Fruit fly (Drosophila melanogaster) whole organism, embryonic: ENCODE results near the gene CG7565.
A peak's percentile ranks its signal among the peaks of the same experiment; 100 is the strongest.

Source experiments
- ATbp ChIP-seq: fragments of 200-800 bp; sonication (Bioruptor generic); optimal IDR thresholded peaks from 2 replicates; lab custom pipeline; 2017; ENCODE audit warnings: missing biosample characterization, mild to moderate bottlenecking, missing genetic modification characterization, missing genetic modification reagents
- Ada2b ChIP-seq: fragments of 200-800 bp; sonication (Bioruptor generic); IDR thresholded peaks from 2 replicates; pipeline ENCODE4 v1.3.6; 2022; ENCODE audit warnings: missing biosample characterization, missing genetic modification characterization
- CG10366 ChIP-seq: fragments of 200-800 bp; sonication (Bioruptor generic); IDR thresholded peaks from 2 replicates; pipeline ENCODE4 v1.3.6; 2022; ENCODE audit warnings: missing biosample characterization, missing genetic modification characterization
- CG10431 ChIP-seq: fragments of 200-800 bp; sonication (Bioruptor generic); optimal IDR thresholded peaks from 3 replicates; lab custom pipeline; 2018; ENCODE audit warnings: missing biosample characterization, mild to moderate bottlenecking, missing genetic modification characterization
- CG10654 ChIP-seq: fragments of 200-800 bp; sonication (Bioruptor generic); optimal IDR thresholded peaks from 2 replicates; lab custom pipeline; 2016; ENCODE audit warnings: missing biosample characterization, missing genetic modification characterization
- CG11696 ChIP-seq: fragments of 200-800 bp; sonication (Bioruptor generic); IDR thresholded peaks from 2 replicates; pipeline ENCODE4 v1.3.6; 2022; ENCODE audit warnings: missing biosample characterization, missing genetic modification characterization
- CG12659 ChIP-seq: fragments of 200-800 bp; sonication (Bioruptor generic); optimal IDR thresholded peaks from 3 replicates; lab custom pipeline; 2017; ENCODE audit warnings: mild to moderate bottlenecking, missing biosample characterization, missing genetic modification reagents, missing genetic modification characterization
- CG13296 ChIP-seq: fragments of 200-800 bp; sonication (Bioruptor generic); optimal IDR thresholded peaks from 3 replicates; lab custom pipeline; 2018; ENCODE audit warnings: missing biosample characterization, mild to moderate bottlenecking, missing genetic modification characterization
- CG15011 ChIP-seq: fragments of 200-800 bp; sonication (Bioruptor generic); optimal IDR thresholded peaks from 3 replicates; lab custom pipeline; 2018; ENCODE audit warnings: missing biosample characterization, mild to moderate bottlenecking, missing genetic modification characterization
- CG1647 ChIP-seq: fragments of 200-800 bp; sonication (Bioruptor generic); optimal IDR thresholded peaks from 3 replicates; lab custom pipeline; 2016; ENCODE audit warnings: missing biosample characterization, missing genetic modification characterization
- CG16815 ChIP-seq: fragments of 200-800 bp; sonication (Bioruptor generic); optimal IDR thresholded peaks from 3 replicates; lab custom pipeline; 2017; ENCODE audit warnings: missing biosample characterization, mild to moderate bottlenecking, missing genetic modification characterization
- CG17385 ChIP-seq: fragments of 200-800 bp; sonication (Bioruptor generic); optimal IDR thresholded peaks from 3 replicates; lab custom pipeline; 2018; ENCODE audit warnings: missing biosample characterization, mild to moderate bottlenecking, missing genetic modification characterization
- CG18262 ChIP-seq: fragments of 200-800 bp; optimal IDR thresholded peaks from 3 replicates; lab custom pipeline; 2019; ENCODE audit warnings: missing biosample characterization, mild to moderate bottlenecking, missing genetic modification characterization, moderate library complexity
- CG2120 ChIP-seq: fragments of 200-800 bp; sonication (Bioruptor generic); optimal IDR thresholded peaks from 3 replicates; lab custom pipeline; 2016; ENCODE audit warnings: missing biosample characterization, missing genetic modification characterization
- CG30403 ChIP-seq: fragments of 200-800 bp; sonication (Bioruptor generic); optimal IDR thresholded peaks from 3 replicates; lab custom pipeline; 2016; ENCODE audit warnings: missing biosample characterization, missing genetic modification characterization
- CG5180 ChIP-seq: fragments of 200-800 bp; sonication (Bioruptor generic); optimal IDR thresholded peaks from 3 replicates; lab custom pipeline; 2017; ENCODE audit warnings: missing biosample characterization, missing genetic modification characterization, mild to moderate bottlenecking, moderate library complexity, missing genetic modification reagents
- CG6813 ChIP-seq: fragments of 200-800 bp; sonication (Bioruptor generic); optimal IDR thresholded peaks from 2 replicates; lab custom pipeline; 2017; ENCODE audit warnings: missing biosample characterization, missing genetic modification characterization, mild to moderate bottlenecking, moderate library complexity, missing genetic modification reagents
- CG7271 ChIP-seq: fragments of 200-800 bp; sonication (Bioruptor generic); optimal IDR thresholded peaks from 2 replicates; lab custom pipeline; 2018; ENCODE audit warnings: missing biosample characterization, mild to moderate bottlenecking, missing genetic modification characterization, moderate library complexity
- CG7357 ChIP-seq: fragments of 200-800 bp; sonication (Bioruptor generic); IDR thresholded peaks from 3 replicates; pipeline ENCODE4 v1.3.6; 2022; ENCODE audit warnings: missing biosample characterization, missing genetic modification characterization
- CG7556 ChIP-seq: fragments of 200-800 bp; sonication (Bioruptor generic); optimal IDR thresholded peaks from 2 replicates; lab custom pipeline; 2017; ENCODE audit warnings: missing biosample characterization, mild to moderate bottlenecking, missing genetic modification characterization
- CHES-1-like ChIP-seq: fragments of 200-800 bp; sonication (Bioruptor generic); optimal IDR thresholded peaks from 2 replicates; lab custom pipeline; 2016; ENCODE audit warnings: missing biosample characterization, missing genetic modification characterization
- CrebB ChIP-seq: fragments of 200-800 bp; sonication (Bioruptor generic); optimal IDR thresholded peaks from 3 replicates; lab custom pipeline; 2018; ENCODE audit warnings: missing biosample characterization, mild to moderate bottlenecking, missing genetic modification characterization
- D ChIP-seq, 2 experiments: fragments of 200-800 bp in 1 of 2; fragments of >200 bp in 1 of 2; sonication (Bioruptor generic) in 1 of 2; optimal IDR thresholded peaks; 2 replicates in 1 of 2; 3 replicates in 1 of 2; lab custom pipeline; 2017; ENCODE audit warnings: mild to moderate bottlenecking in 1 of 2, missing biosample characterization in 1 of 2, missing genetic modification characterization in 1 of 2, missing genetic modification reagents in 1 of 2
- D19B ChIP-seq: fragments of 200-800 bp; sonication (Bioruptor generic); optimal IDR thresholded peaks from 2 replicates; lab custom pipeline; 2017; ENCODE audit warnings: missing biosample characterization, mild to moderate bottlenecking, missing genetic modification characterization
- Dll ChIP-seq: fragments of 200-800 bp; sonication (Bioruptor generic); IDR thresholded peaks from 4 replicates; pipeline ENCODE4 v1.3.6; 2022; ENCODE audit warnings: missing biosample characterization, missing genetic modification characterization; ENCODE audit not compliant: partially characterized antibody
- Elba2 ChIP-seq: fragments of 200-800 bp; sonication (Bioruptor generic); optimal IDR thresholded peaks from 3 replicates; lab custom pipeline; 2016; ENCODE audit warnings: missing biosample characterization, missing genetic modification characterization
- Ets65A ChIP-seq: fragments of 200-800 bp; sonication (Bioruptor generic); peaks from one replicate; lab custom pipeline; 2016; ENCODE audit warnings: missing biosample characterization, missing genetic modification characterization
- Fer2 ChIP-seq: fragments of 200-800 bp; sonication (Bioruptor generic); optimal IDR thresholded peaks from 2 replicates; lab custom pipeline; 2018; ENCODE audit warnings: missing biosample characterization, mild to moderate bottlenecking, missing genetic modification characterization, moderate library complexity
- HLH54F ChIP-seq: fragments of 200-800 bp; sonication (Bioruptor generic); optimal IDR thresholded peaks from 3 replicates; lab custom pipeline; 2016; ENCODE audit warnings: missing biosample characterization, missing genetic modification characterization
- Hey ChIP-seq: fragments of 200-800 bp; sonication (Bioruptor generic); optimal IDR thresholded peaks from 3 replicates; lab custom pipeline; 2018; ENCODE audit warnings: missing biosample characterization, mild to moderate bottlenecking, missing genetic modification characterization
- Oli ChIP-seq: fragments of 200-800 bp; sonication (Bioruptor generic); optimal IDR thresholded peaks from 2 replicates; lab custom pipeline; 2018; ENCODE audit warnings: missing biosample characterization, mild to moderate bottlenecking, missing genetic modification characterization, moderate library complexity
- PHDP ChIP-seq: fragments of 200-800 bp; sonication (Bioruptor generic); optimal IDR thresholded peaks from 3 replicates; lab custom pipeline; 2018; ENCODE audit warnings: missing biosample characterization, mild to moderate bottlenecking, missing genetic modification characterization, moderate library complexity
- Six4 ChIP-seq: fragments of 200-800 bp; sonication (Bioruptor generic); optimal IDR thresholded peaks from 2 replicates; lab custom pipeline; 2016; ENCODE audit warnings: missing biosample characterization, missing genetic modification characterization
- az2 ChIP-seq: fragments of 200-800 bp; sonication (Bioruptor generic); optimal IDR thresholded peaks from 3 replicates; lab custom pipeline; 2016; ENCODE audit warnings: missing biosample characterization, missing genetic modification characterization
- lab ChIP-seq: fragments of 200-800 bp; sonication (Bioruptor generic); optimal IDR thresholded peaks from 3 replicates; lab custom pipeline; 2017; ENCODE audit warnings: missing biosample characterization, missing genetic modification characterization, mild to moderate bottlenecking, moderate library complexity, missing genetic modification reagents
- lmd ChIP-seq: fragments of 200-800 bp; sonication (Bioruptor generic); IDR thresholded peaks from 2 replicates; pipeline ENCODE4 v1.3.6; 2022; ENCODE audit warnings: missing biosample characterization, missing genetic modification characterization
- lola ChIP-seq, 3 experiments: fragments of >200 bp in 2 of 3; fragments of 200-800 bp in 1 of 3; sonication (Bioruptor generic) in 1 of 3; optimal IDR thresholded peaks; 2 replicates each; lab custom pipeline; 2017 to 2019; ENCODE audit warnings: missing biosample characterization in 3 of 3, missing genetic modification characterization in 3 of 3, mild to moderate bottlenecking in 1 of 3, moderate library complexity in 1 of 3
- mirr ChIP-seq: fragments of 200-800 bp; sonication (Bioruptor generic); optimal IDR thresholded peaks from 3 replicates; lab custom pipeline; 2018; ENCODE audit warnings: missing biosample characterization, mild to moderate bottlenecking, missing genetic modification characterization
- nom ChIP-seq: fragments of 200-800 bp; sonication (Bioruptor generic); optimal IDR thresholded peaks from 2 replicates; lab custom pipeline; 2017; ENCODE audit warnings: missing biosample characterization, missing genetic modification characterization, mild to moderate bottlenecking, moderate library complexity, missing genetic modification reagents
- p53 ChIP-seq: fragments of 200-800 bp; sonication (Bioruptor generic); optimal IDR thresholded peaks from 2 replicates; lab custom pipeline; 2016; ENCODE audit warnings: missing biosample characterization, missing genetic modification characterization
- peb ChIP-seq: fragments of 200-800 bp; sonication (Bioruptor generic); IDR thresholded peaks from 2 replicates; pipeline ENCODE4 v1.3.6; 2022; ENCODE audit warnings: missing biosample characterization, missing genetic modification characterization
- pnt ChIP-seq: fragments of 200-800 bp; sonication (Bioruptor generic); optimal IDR thresholded peaks from 3 replicates; lab custom pipeline; 2016; ENCODE audit warnings: missing biosample characterization, missing genetic modification characterization
- ro ChIP-seq: fragments of 200-800 bp; sonication (Bioruptor generic); IDR thresholded peaks from 2 replicates; pipeline ENCODE4 v1.3.6; 2022; ENCODE audit warnings: missing biosample characterization, missing genetic modification characterization
- row ChIP-seq: fragments of 200-800 bp; sonication (Bioruptor generic); IDR thresholded peaks from 3 replicates; pipeline ENCODE4 v1.3.6; 2022; ENCODE audit warnings: missing biosample characterization, missing genetic modification characterization
- sens-2 ChIP-seq: fragments of 200-800 bp; sonication (Bioruptor generic); IDR thresholded peaks from 2 replicates; pipeline ENCODE4 v1.3.6; 2022; ENCODE audit warnings: missing biosample characterization, missing genetic modification characterization
- slou ChIP-seq: fragments of 200-800 bp; sonication (Bioruptor generic); optimal IDR thresholded peaks from 3 replicates; lab custom pipeline; 2016; ENCODE audit warnings: missing biosample characterization, missing genetic modification characterization
- wdn ChIP-seq: fragments of 200-800 bp; sonication (Bioruptor generic); IDR thresholded peaks from 2 replicates; pipeline ENCODE4 v1.3.6; 2022; ENCODE audit warnings: missing biosample characterization, missing genetic modification characterization
- zen2 ChIP-seq: fragments of 200-800 bp; sonication (Bioruptor generic); IDR thresholded peaks from 3 replicates; pipeline ENCODE4 v1.3.6; 2022; ENCODE audit warnings: missing biosample characterization, missing genetic modification characterization; ENCODE audit not compliant: partially characterized antibody

Gene CG7565

DNA sequence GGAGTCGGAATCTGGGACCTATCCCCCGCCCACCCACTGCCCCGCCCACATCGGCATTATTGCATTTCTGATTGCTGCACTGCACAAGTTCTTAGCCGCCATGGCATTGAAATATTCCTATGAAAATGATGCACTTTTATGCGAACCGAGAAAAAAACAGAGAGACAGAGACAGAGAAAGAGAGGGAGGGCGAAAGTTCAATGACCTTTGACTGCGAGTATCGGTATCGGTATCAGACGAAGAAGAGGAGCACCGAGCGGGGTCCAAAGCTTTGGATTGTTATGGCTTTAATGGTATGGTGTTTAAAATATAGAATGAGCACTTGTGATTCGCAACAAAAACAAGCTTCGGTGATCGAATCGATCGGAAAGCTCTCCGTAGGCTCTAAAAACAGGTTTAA lies 34.2 kb downstream of the CG7565 start (continued):
- TF ChIP-seq Dll (GFP tag; lab: Robert Waterston, UW) = no peak
- TF ChIP-seq lmd = no peak
- TF ChIP-seq CG11696 (GFP tag; lab: Robert Waterston, UW) = no peak
- TF ChIP-seq, all 482 proteins: peak for 6

DNA sequence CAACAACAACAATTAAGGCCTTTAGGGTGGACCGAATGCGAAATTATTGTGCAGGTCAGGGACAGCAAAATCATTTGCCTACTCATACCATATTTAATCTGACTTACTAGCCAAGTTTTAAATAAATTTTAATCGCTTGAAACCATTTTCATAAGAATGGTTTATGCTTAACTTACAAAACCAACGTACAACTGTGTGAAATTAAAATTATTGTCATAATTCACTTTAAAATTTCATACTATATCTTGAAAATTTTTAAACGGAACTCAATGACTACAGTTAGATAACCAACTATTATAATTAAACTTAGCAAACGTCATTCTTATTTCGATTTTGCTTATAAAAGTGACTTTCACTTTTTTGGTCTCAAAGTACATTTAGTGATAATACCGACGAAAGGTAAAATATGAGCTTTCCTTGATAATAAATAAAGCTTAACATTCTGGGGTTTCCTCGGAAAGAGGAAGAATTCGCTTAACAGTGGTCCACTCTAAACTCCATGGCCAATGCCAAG lies 34.8 kb downstream of the CG7565 start:
- no peak for TF ChIP-seq ro
- TF ChIP-seq zen2 (GFP tag; lab: Robert Waterston, UW) = no peak
- TF ChIP-seq slou (GFP tag; lab: Kevin White, UChicago) = peak; percentile 26
- peak; percentile 41 for TF ChIP-seq CG2120 (GFP tag; lab: Kevin White, UChicago)
- peak; percentile 35 for TF ChIP-seq CG7556 (GFP tag; lab: Kevin White, UChicago)
- peak; percentile 71 for TF ChIP-seq lab
- peak; percentile 27 for TF ChIP-seq Six4 (GFP tag; lab: Kevin White, UChicago)
- TF ChIP-seq Ada2b (GFP tag; lab: Robert Waterston, UW) = peak; percentile 59; the same call in 1 of the 2 replicates
- peak; percentile 25 for TF ChIP-seq CG6813 (GFP tag; lab: Kevin White, UChicago)
- peak; percentile 49 for TF ChIP-seq ATbp
- TF ChIP-seq HLH54F (GFP tag; lab: Kevin White, UChicago) = no peak
- TF ChIP-seq D19B = peak; percentile 41
- TF ChIP-seq CrebB (tag; lab: Kevin White, UChicago) = no peak
- TF ChIP-seq CG7271 (tag; lab: Kevin White, UChicago) = no peak
- peak; percentile 49 for TF ChIP-seq CG15011 (GFP tag; lab: Kevin White, UChicago)
- peak; percentile 18 for TF ChIP-seq CG12659 (GFP tag; lab: Kevin White, UChicago)
- TF ChIP-seq CG17385 (GFP tag; lab: Kevin White, UChicago) = no peak
- TF ChIP-seq row = peak; percentile 27; the same call in 1 of the 3 replicates
- TF ChIP-seq az2 (GFP tag; lab: Kevin White, UChicago) = peak; percentile 19
- no peak for TF ChIP-seq peb
- no peak for TF ChIP-seq CG10366 (GFP tag; lab: Robert Waterston, UW)
- no peak for TF ChIP-seq Fer2
- peak in 1 of 3 experiments; percentile 36 for TF ChIP-seq lola (GFP tag; optimal IDR thresholded peaks at IDR 0.05; lab: Kevin White, UChicago)
- TF ChIP-seq CG7357 (GFP tag; lab: Robert Waterston, UW) = no peak
- TF ChIP-seq nom = peak; percentile 78
- no peak for TF ChIP-seq Oli (tag; lab: Kevin White, UChicago)
- peak; percentile 9 for TF ChIP-seq CG16815
- TF ChIP-seq PHDP = peak; percentile 32
- peak; percentile 65 for TF ChIP-seq CG30403 (GFP tag; lab: Kevin White, UChicago)
- peak; percentile 63 for TF ChIP-seq CG18262 (tag; lab: Kevin White, UChicago)
- no peak for TF ChIP-seq sens-2
- TF ChIP-seq wdn = no peak
- TF ChIP-seq CG1647 (GFP tag; lab: Kevin White, UChicago) = no peak
- TF ChIP-seq p53 (GFP tag; lab: Kevin White, UChicago) = no peak
- TF ChIP-seq mirr (GFP tag; lab: Kevin White, UChicago) = no peak
- TF ChIP-seq CG10654 (GFP tag; lab: Kevin White, UChicago) = no peak
- no peak for TF ChIP-seq CG10431 (GFP tag; lab: Kevin White, UChicago)
- TF ChIP-seq CHES-1-like (GFP tag; lab: Kevin White, UChicago) = no peak
- TF ChIP-seq Ets65A = no peak
- no peak for TF ChIP-seq pnt
- TF ChIP-seq Elba2 = no peak
- TF ChIP-seq CG13296 (GFP tag; lab: Kevin White, UChicago) = peak; percentile 31
- TF ChIP-seq Hey (tag; lab: Kevin White, UChicago) = no peak
- no peak for TF ChIP-seq D (optimal IDR thresholded peaks at IDR 0.05; lab: Kevin White, UChicago)
- peak; percentile 31 for TF ChIP-seq D (GFP tag; optimal IDR thresholded peaks at IDR 0.05; lab: Kevin White, UChicago)
- peak; percentile 49 for TF ChIP-seq CG5180
